Fruit fly (Drosophila melanogaster): ENCODE measurements around the gene CG11382.

DNA sequence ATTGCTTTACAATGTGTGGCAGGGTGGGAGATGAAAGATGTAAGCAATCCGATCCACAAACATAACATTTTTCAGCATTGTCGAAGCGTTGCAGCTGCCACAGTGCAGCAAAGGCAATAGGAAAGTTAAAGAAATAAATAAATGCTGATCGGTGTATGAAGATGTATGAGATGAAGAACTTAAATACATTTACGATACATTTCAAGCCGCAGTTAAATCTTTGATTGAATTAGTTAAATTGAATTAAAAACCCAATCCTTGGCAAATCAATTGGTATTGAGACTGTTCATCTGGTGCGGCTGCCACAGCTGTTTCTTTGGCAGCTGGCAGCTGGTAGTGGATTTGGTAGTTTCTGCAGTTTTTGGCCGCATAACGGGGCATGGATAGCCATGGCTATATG, 11.9 kb upstream of the CG11382 start:
- no peak for TF ChIP-seq Pif1B (GFP tag; optimal IDR thresholded peaks at IDR 0.05)
- TF ChIP-seq CG10348 (GFP tag; IDR thresholded peaks at IDR 0.05), result no peak
- no peak for TF ChIP-seq CG34367 (tag; optimal IDR thresholded peaks at IDR 0.05)
- no peak for TF ChIP-seq CG13204 (GFP tag; optimal IDR thresholded peaks at IDR 0.05)
- TF ChIP-seq CG8301 (tag; optimal IDR thresholded peaks at IDR 0.05), result no peak
- no peak for TF ChIP-seq CG32121 (GFP tag; IDR thresholded peaks at IDR 0.05)
- no peak for TF ChIP-seq CG8159 (tag; optimal IDR thresholded peaks at IDR 0.05)
- no peak for TF ChIP-seq Snoo (tag; optimal IDR thresholded peaks at IDR 0.05)
- no peak for TF ChIP-seq EcR (GFP tag; optimal IDR thresholded peaks at IDR 0.05)
- peak; percentile 38; the same call in 1 of the 2 replicates for TF ChIP-seq Ets98B (GFP tag; IDR thresholded peaks at IDR 0.05)
- no peak for TF ChIP-seq CG17806 (tag; optimal IDR thresholded peaks at IDR 0.05)
- TF ChIP-seq rn (GFP tag; IDR thresholded peaks at IDR 0.05), result no peak
